Worm (Caenorhabditis elegans) whole organism, mixed stage, embryonic: Measurements from ENCODE around the gene T01D3.1.
A peak's percentile ranks its signal among the peaks of the same experiment; 100 is the strongest.

ENCODE experiments used
- M03D4.4 ChIP-seq: sonication (generic microtip); optimal IDR thresholded peaks from 2 replicates; lab custom pipeline; 2017; ENCODE audit warnings: mild to moderate bottlenecking, missing genetic modification characterization, missing compliant biosample characterization
- bed-3 ChIP-seq: fragments of 200-800 bp; sonication (Bioruptor generic); optimal IDR thresholded peaks from 3 replicates; lab custom pipeline; 2018; ENCODE audit warnings: mild to moderate bottlenecking, missing genetic modification characterization, moderate library complexity, missing compliant biosample characterization
- blmp-1 ChIP-seq: fragments of 150-350 bp; optimal IDR thresholded peaks from 2 replicates; lab custom pipeline; 2014; ENCODE audit warnings: missing biosample characterization, missing genetic modification characterization
- ceh-39 ChIP-seq: fragments of 150-350 bp; optimal IDR thresholded peaks from 2 replicates; lab custom pipeline; 2014; ENCODE audit warnings: missing biosample characterization, missing genetic modification characterization
- ceh-43 ChIP-seq: fragments of 200-800 bp; sonication (Bioruptor generic); optimal IDR thresholded peaks from 2 replicates; lab custom pipeline; 2018; ENCODE audit warnings: mild to moderate bottlenecking, missing genetic modification characterization, moderate library complexity, missing compliant biosample characterization
- ceh-83 ChIP-seq: fragments of 200-800 bp; sonication (Bioruptor generic); optimal IDR thresholded peaks from 2 replicates; lab custom pipeline; 2018; ENCODE audit warnings: mild to moderate bottlenecking, missing genetic modification characterization, missing compliant biosample characterization
- ces-1 ChIP-seq: fragments of 150-350 bp; optimal IDR thresholded peaks from 2 replicates; lab custom pipeline; 2014; ENCODE audit warnings: missing biosample characterization, missing genetic modification reagents, missing genetic modification characterization
- cnd-1 ChIP-seq: fragments of 200-800 bp; sonication (Bioruptor generic); optimal IDR thresholded peaks from 2 replicates; lab custom pipeline; 2018; ENCODE audit warnings: mild to moderate bottlenecking, missing genetic modification characterization, missing compliant biosample characterization
- drap-1 ChIP-seq: fragments of 200-800 bp; sonication (Bioruptor generic); optimal IDR thresholded peaks from 3 replicates; lab custom pipeline; 2018; ENCODE audit warnings: mild to moderate bottlenecking, missing genetic modification characterization, missing compliant biosample characterization
- elt-1 ChIP-seq: sonication (generic microtip); optimal IDR thresholded peaks from 2 replicates; lab custom pipeline; 2017; ENCODE audit warnings: missing genetic modification characterization, mild to moderate bottlenecking, missing compliant biosample characterization, antibody characterized with exemption, moderate library complexity, borderline replicate concordance; ENCODE audit not compliant: insufficient read depth
- flh-1 ChIP-seq: fragments of 200-800 bp; sonication (Bioruptor generic); optimal IDR thresholded peaks from 2 replicates; lab custom pipeline; 2018; ENCODE audit warnings: mild to moderate bottlenecking, missing genetic modification characterization, moderate library complexity, missing compliant biosample characterization
- hlh-1 ChIP-seq: fragments of 150-350 bp; optimal IDR thresholded peaks from 2 replicates; lab custom pipeline; 2014; ENCODE audit warnings: missing biosample characterization, missing genetic modification reagents, missing genetic modification characterization
- lin-13 ChIP-seq: fragments of 150-350 bp; optimal IDR thresholded peaks from 2 replicates; lab custom pipeline; 2014; ENCODE audit warnings: missing biosample characterization, missing genetic modification characterization
- lin-32 ChIP-seq: fragments of 200-800 bp; sonication (Bioruptor generic); optimal IDR thresholded peaks from 2 replicates; lab custom pipeline; 2018; ENCODE audit warnings: mild to moderate bottlenecking, missing genetic modification characterization, missing compliant biosample characterization
- lsy-2 ChIP-seq: fragments of 150-350 bp; optimal IDR thresholded peaks from 2 replicates; lab custom pipeline; 2014; ENCODE audit warnings: missing biosample characterization, missing genetic modification characterization
- mab-5 ChIP-seq: fragments of 150-350 bp; optimal IDR thresholded peaks from 2 replicates; lab custom pipeline; 2014; ENCODE audit warnings: missing biosample characterization, missing genetic modification characterization
- mep-1 ChIP-seq: fragments of 150-350 bp; optimal IDR thresholded peaks from 2 replicates; lab custom pipeline; 2017; ENCODE audit warnings: missing biosample characterization, missing genetic modification reagents, missing genetic modification characterization, inconsistent platforms
- mls-2 ChIP-seq: sonication (generic microtip); optimal IDR thresholded peaks from 2 replicates; lab custom pipeline; 2016; ENCODE audit warnings: mild to moderate bottlenecking, missing genetic modification characterization, moderate library complexity, missing compliant biosample characterization
- nhr-12 ChIP-seq: fragments of 150-350 bp; optimal IDR thresholded peaks from 2 replicates; lab custom pipeline; 2014; ENCODE audit warnings: missing biosample characterization, missing genetic modification characterization
- nhr-2 ChIP-seq: fragments of 150-350 bp; optimal IDR thresholded peaks from 2 replicates; lab custom pipeline; 2014; ENCODE audit warnings: missing biosample characterization, missing genetic modification characterization
- nhr-237 ChIP-seq: fragments of 150-350 bp; optimal IDR thresholded peaks from 2 replicates; lab custom pipeline; 2014; ENCODE audit warnings: missing biosample characterization, missing genetic modification characterization
- nhr-28 ChIP-seq: fragments of 150-350 bp; optimal IDR thresholded peaks from 2 replicates; lab custom pipeline; 2014; ENCODE audit warnings: missing biosample characterization, missing genetic modification characterization
- pha-4 ChIP-seq: fragments of 150-350 bp; optimal IDR thresholded peaks from 2 replicates; lab custom pipeline; 2018; ENCODE audit warnings: missing biosample characterization, missing genetic modification reagents, missing genetic modification characterization
- sem-2 ChIP-seq: fragments of 200-800 bp; sonication (Bioruptor generic); optimal IDR thresholded peaks from 2 replicates; lab custom pipeline; 2018; ENCODE audit warnings: mild to moderate bottlenecking, missing genetic modification characterization, missing compliant biosample characterization
- snpc-4 ChIP-seq: fragments of 150-350 bp; optimal IDR thresholded peaks from 2 replicates; lab custom pipeline; 2014; ENCODE audit warnings: missing biosample characterization, missing genetic modification characterization
- sptf-1 ChIP-seq: sonication (generic microtip); optimal IDR thresholded peaks from 2 replicates; lab custom pipeline; 2017; ENCODE audit warnings: mild to moderate bottlenecking, missing genetic modification characterization, moderate library complexity, missing compliant biosample characterization
- tbx-8 ChIP-seq: fragments of 200-800 bp; sonication (Bioruptor generic); optimal IDR thresholded peaks from 2 replicates; lab custom pipeline; 2018; ENCODE audit warnings: mild to moderate bottlenecking, missing genetic modification characterization, moderate library complexity, missing compliant biosample characterization
- unc-120 ChIP-seq: sonication (generic microtip); optimal IDR thresholded peaks from 2 replicates; lab custom pipeline; 2017; ENCODE audit warnings: missing genetic modification characterization, missing compliant biosample characterization; ENCODE audit not compliant: poor library complexity, severe bottlenecking
- unc-39 ChIP-seq: fragments of 150-350 bp; optimal IDR thresholded peaks from 2 replicates; lab custom pipeline; 2014; ENCODE audit warnings: missing biosample characterization, missing genetic modification characterization
- unc-62 ChIP-seq: fragments of 150-350 bp; optimal IDR thresholded peaks from 2 replicates; lab custom pipeline; 2014; ENCODE audit warnings: missing biosample characterization, missing genetic modification reagents, missing genetic modification characterization
- zip-8 ChIP-seq: fragments of 150-350 bp; optimal IDR thresholded peaks from 2 replicates; lab custom pipeline; 2014; ENCODE audit warnings: missing biosample characterization, missing genetic modification characterization
- ztf-11 ChIP-seq: fragments of 150-350 bp; optimal IDR thresholded peaks from 2 replicates; lab custom pipeline; 2014; ENCODE audit warnings: missing biosample characterization, missing genetic modification characterization

Gene T01D3.1

DNA sequence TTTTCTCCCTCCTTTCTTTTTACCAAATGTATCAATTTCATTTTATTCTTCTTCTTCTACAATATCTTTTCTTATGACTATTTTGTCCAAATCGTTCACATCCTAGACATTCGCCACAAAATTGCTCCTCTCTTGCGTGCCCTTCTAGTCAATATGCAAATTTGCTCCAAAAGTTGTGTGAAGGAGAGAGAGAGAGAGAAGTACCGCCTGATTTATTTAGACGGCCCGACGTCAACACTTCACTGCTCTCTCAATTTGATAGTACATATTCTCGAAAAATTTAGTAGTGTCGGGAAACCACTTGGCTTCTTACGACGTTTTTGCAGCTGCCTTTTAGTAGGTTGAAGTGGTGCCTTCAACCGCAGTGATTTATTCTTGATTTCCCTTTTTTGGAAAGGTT is 3.2 kb upstream of the T01D3.1 start:
- TF ChIP-seq ces-1 (GFP tag; lab: Kevin White, UChicago) (peak; percentile 68), mep-1 (tag; lab: Kevin White, UChicago) (no peak)

- TF ChIP-seq ceh-39 (tag; lab: Kevin White, UChicago) (no peak), mab-5 (tag; lab: Kevin White, UChicago) (no peak), ces-1 (GFP tag; lab: Kevin White, UChicago) (no peak), unc-39 (tag; lab: Kevin White, UChicago) (no peak), lin-32 (GFP tag; lab: Kevin White, UChicago) (no peak), unc-62 (GFP tag; lab: Kevin White, UChicago) (no peak), ceh-43 (GFP tag; lab: Kevin White, UChicago) (no peak), tbx-8 (GFP tag; lab: Kevin White, UChicago) (no peak)
These were observed 2.2 kb upstream of the T01D3.1 start for ce11 chrV:13687504-13687903.

ce11 chrV:13690276-13690675 is 584 bp downstream of the T01D3.1 start:
- TF ChIP-seq mab-5 (tag; lab: Kevin White, UChicago): no peak
- no peak for TF ChIP-seq unc-120
- TF ChIP-seq mep-1 (tag; lab: Kevin White, UChicago): no peak
- no peak for TF ChIP-seq unc-62 (GFP tag; lab: Kevin White, UChicago)
- TF ChIP-seq unc-39 (tag; lab: Kevin White, UChicago): no peak
- no peak for TF ChIP-seq nhr-12 (tag; lab: Kevin White, UChicago)
- TF ChIP-seq nhr-237 (tag; lab: Kevin White, UChicago): no peak
- TF ChIP-seq snpc-4 (tag; lab: Kevin White, UChicago): no peak
- no peak for TF ChIP-seq lin-13 (tag; lab: Kevin White, UChicago)
- no peak for TF ChIP-seq ceh-43 (GFP tag; lab: Kevin White, UChicago)
- TF ChIP-seq M03D4.4 (tag; lab: Kevin White, UChicago): no peak
- TF ChIP-seq elt-1 (tag; lab: Kevin White, UChicago): no peak
- TF ChIP-seq lsy-2: no peak

DNA sequence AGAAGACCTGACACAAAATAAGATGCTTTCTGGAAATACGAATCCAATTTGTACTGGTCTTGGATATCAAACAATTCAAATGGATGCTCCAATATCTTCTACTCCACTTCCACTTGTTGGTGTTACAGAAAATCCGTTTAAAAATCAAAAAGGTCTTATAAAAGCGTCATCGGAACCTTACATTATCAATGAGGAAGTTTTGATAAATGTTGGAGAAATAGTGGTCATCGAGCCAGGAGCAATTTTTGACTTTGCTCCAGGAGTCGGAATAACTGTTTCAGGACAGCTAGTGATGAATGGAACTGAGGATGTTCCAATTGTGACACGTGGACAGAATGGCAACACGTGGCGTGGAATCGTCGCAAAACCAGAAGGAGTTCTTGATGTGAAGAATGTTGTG is 4.4 kb downstream of the T01D3.1 start:
- TF ChIP-seq mab-5 (tag; lab: Kevin White, UChicago): no peak

- no peak for TF ChIP-seq M03D4.4 (tag; lab: Kevin White, UChicago)
- TF ChIP-seq nhr-2 (tag; lab: Kevin White, UChicago): peak; percentile 1
These were observed 14.3 kb downstream of the T01D3.1 start, which contains the start of gene T01D3.3 for ce11 chrV:13703960-13704359. Gene T01D3.3 (plus strand): TSS chrV:13704271.

- TF ChIP-seq ces-1 (GFP tag; lab: Kevin White, UChicago): peak; percentile 79
- no peak for TF ChIP-seq nhr-2 (tag; lab: Kevin White, UChicago)
These were observed 17.6 kb downstream of the T01D3.1 start, which contains the start of gene hlh-34 for ce11 chrV:13707295-13707694. Gene hlh-34 (minus strand): TSS chrV:13707395.

DNA sequence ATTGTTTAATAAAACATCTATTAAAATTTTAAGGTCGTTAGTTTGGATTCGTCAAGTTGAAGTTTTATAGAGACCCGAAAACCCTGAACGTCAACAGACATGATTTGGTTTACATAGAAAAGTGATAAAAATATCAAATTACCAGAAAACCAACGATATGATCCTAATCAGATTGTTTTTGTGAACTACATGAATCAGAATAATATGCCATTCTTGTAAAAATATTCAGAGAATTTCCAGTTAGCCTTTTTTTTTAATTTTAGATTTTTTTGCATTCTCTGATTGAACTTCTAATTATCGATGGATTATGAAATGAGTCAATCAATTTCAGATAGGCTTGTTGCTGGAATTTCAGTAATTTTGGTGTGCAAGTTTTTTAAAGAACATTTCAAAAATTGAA is 21.4 kb downstream of the T01D3.1 start, which contains the start of gene srx-96:
Gene srx-96 (plus strand): TSS at position 301 of the 400 bp plus-strand sequence.
- TF ChIP-seq cnd-1 (tag; lab: Kevin White, UChicago) (no peak), unc-39 (tag; lab: Kevin White, UChicago) (no peak), blmp-1 (no peak), zip-8 (tag; lab: Kevin White, UChicago) (no peak)

ce11 chrV:13715223-13715686 is 25.6 kb downstream of the T01D3.1 start, which contains the start of gene zipt-9:
Gene zipt-9 (minus strand): TSS chrV:13715273.
- TF ChIP-seq nhr-12 (tag; lab: Kevin White, UChicago) (no peak), nhr-28 (no peak), ztf-11 (no peak), snpc-4 (tag; lab: Kevin White, UChicago) (no peak), blmp-1 (peak; percentile 46), lsy-2 (peak; percentile 68), unc-120 (no peak), drap-1 (GFP tag; lab: Kevin White, UChicago) (peak; percentile 35), tbx-8 (GFP tag; lab: Kevin White, UChicago) (no peak), nhr-2 (tag; lab: Kevin White, UChicago) (no peak), flh-1 (no peak), lin-13 (tag; lab: Kevin White, UChicago) (peak; percentile 64), cnd-1 (tag; lab: Kevin White, UChicago) (peak; percentile 54), unc-62 (GFP tag; lab: Kevin White, UChicago) (no peak), mab-5 (tag; lab: Kevin White, UChicago) (no peak), mep-1 (tag; lab: Kevin White, UChicago) (peak; percentile 83), elt-1 (tag; lab: Kevin White, UChicago) (peak; percentile 6), mls-2 (no peak), pha-4 (tag; lab: Kevin White, UChicago) (peak; percentile 42), ceh-43 (GFP tag; lab: Kevin White, UChicago) (no peak), bed-3 (GFP tag; lab: Kevin White, UChicago) (no peak), ceh-39 (tag; lab: Kevin White, UChicago) (peak; percentile 9), sem-2 (GFP tag; lab: Kevin White, UChicago) (peak; percentile 9), sptf-1 (tag; lab: Kevin White, UChicago) (peak; percentile 79), M03D4.4 (tag; lab: Kevin White, UChicago) (peak; percentile 42), hlh-1 (tag; lab: Kevin White, UChicago) (no peak), ceh-83 (GFP tag; lab: Kevin White, UChicago) (no peak)
